Worm (Caenorhabditis elegans): ENCODE results near the gene srbc-66.

DNA sequence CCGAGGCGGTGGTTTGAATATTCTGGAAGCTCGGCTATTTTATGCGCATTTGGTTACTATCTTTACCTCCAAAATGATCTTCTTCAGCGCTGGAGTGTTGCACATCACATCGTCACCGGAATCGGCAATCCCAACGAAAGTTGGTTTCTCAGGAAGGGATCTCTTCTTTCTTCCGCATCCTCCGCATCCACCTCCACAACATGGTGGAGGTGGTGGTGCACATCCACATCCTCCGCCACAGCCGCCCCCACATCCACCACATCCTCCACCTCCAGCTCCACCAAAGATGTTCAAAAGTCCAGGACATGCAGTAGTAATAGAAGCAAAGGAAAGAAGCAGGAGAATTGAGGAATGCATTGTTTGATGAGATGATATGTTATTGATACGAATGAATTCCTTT lies 26.9 kb downstream of the srbc-66 start, which contains the start of gene grl-31:
- TF ChIP-seq nhr-76 (tag; optimal IDR thresholded peaks at IDR 0.05) = no peak
- TF ChIP-seq aly-2 (tag; optimal IDR thresholded peaks at IDR 0.05) = no peak
- TF ChIP-seq elt-1 (tag; optimal IDR thresholded peaks at IDR 0.05) = no peak
- no peak for TF ChIP-seq unc-62 (GFP tag; optimal IDR thresholded peaks at IDR 0.05)
- TF ChIP-seq tbx-2 (tag; optimal IDR thresholded peaks at IDR 0.05) = no peak

All from whole organism, L3 larva.